Worm (Caenorhabditis elegans): ENCODE results near the gene F22F7.7.

The F22F7.7 gene

ce11 chrV:2122517-2122916 is 17.3 kb downstream of the F22F7.7 start, which contains the start of gene F22F7.2:
Gene F22F7.2 (plus strand): TSS chrV:2122782.
- TF ChIP-seq tab-1 (GFP tag; IDR thresholded peaks at IDR 0.05) (no peak), med-1 (GFP tag; optimal IDR thresholded peaks at IDR 0.05; ENCODE audit: insufficient read depth) (no peak), ref-1 (GFP tag; conservative IDR thresholded peaks at IDR 0.05) (no peak), ztf-23 (GFP tag; IDR thresholded peaks at IDR 0.05) (no peak), cog-1 (tag; optimal IDR thresholded peaks at IDR 0.05) (no peak), ztf-29 (GFP tag; IDR thresholded peaks at IDR 0.05) (no peak), flt-1 (GFP tag; IDR thresholded peaks at IDR 0.05) (no peak)

ce11 chrV:2121910-2122362 is 17.9 kb downstream of the F22F7.7 start, which contains the start of gene F22F7.8:
Gene F22F7.8 (minus strand): TSS chrV:2121960.
- TF ChIP-seq ref-1 (GFP tag; conservative IDR thresholded peaks at IDR 0.05) (no peak), ztf-23 (GFP tag; IDR thresholded peaks at IDR 0.05) (no peak), flt-1 (GFP tag; IDR thresholded peaks at IDR 0.05) (no peak), cog-1 (tag; optimal IDR thresholded peaks at IDR 0.05) (no peak), ztf-29 (GFP tag; IDR thresholded peaks at IDR 0.05) (no peak), med-1 (GFP tag; optimal IDR thresholded peaks at IDR 0.05; ENCODE audit: insufficient read depth) (no peak), klf-2 (GFP tag; conservative IDR thresholded peaks at IDR 0.05) (no peak), tab-1 (GFP tag; IDR thresholded peaks at IDR 0.05) (no peak), T22C8.4 (GFP tag; IDR thresholded peaks at IDR 0.05) (no peak)

- TF ChIP-seq tab-1 (GFP tag; IDR thresholded peaks at IDR 0.05): no peak
- TF ChIP-seq ztf-29 (GFP tag; IDR thresholded peaks at IDR 0.05): no peak
- no peak for TF ChIP-seq klf-2 (GFP tag; conservative IDR thresholded peaks at IDR 0.05)
- no peak for TF ChIP-seq med-1 (GFP tag; optimal IDR thresholded peaks at IDR 0.05; ENCODE audit: insufficient read depth)
Measured at ce11 chrV:2119529-2119928, 20.3 kb downstream of the F22F7.7 start, which contains the start of gene F22F7.11. Gene F22F7.11 (plus strand): TSS chrV:2119829.

- TF ChIP-seq cog-1 (tag; optimal IDR thresholded peaks at IDR 0.05): no peak
- TF ChIP-seq T22C8.4 (GFP tag; IDR thresholded peaks at IDR 0.05): no peak
- TF ChIP-seq flt-1 (GFP tag; IDR thresholded peaks at IDR 0.05): no peak
- TF ChIP-seq ref-1 (GFP tag; conservative IDR thresholded peaks at IDR 0.05): no peak
- TF ChIP-seq klf-2 (GFP tag; conservative IDR thresholded peaks at IDR 0.05): no peak
- TF ChIP-seq med-1 (GFP tag; optimal IDR thresholded peaks at IDR 0.05; ENCODE audit: insufficient read depth): no peak
- TF ChIP-seq ztf-29 (GFP tag; IDR thresholded peaks at IDR 0.05): no peak
- no peak for TF ChIP-seq ztf-23 (GFP tag; IDR thresholded peaks at IDR 0.05)
- no peak for TF ChIP-seq tab-1 (GFP tag; IDR thresholded peaks at IDR 0.05)
Measured at ce11 chrV:2118574-2118973, 21.3 kb downstream of the F22F7.7 start, which contains the start of gene bgnt-1.2. Gene bgnt-1.2 (minus strand): TSS chrV:2118674.

- no peak for TF ChIP-seq flt-1 (GFP tag; IDR thresholded peaks at IDR 0.05)
- no peak for TF ChIP-seq klf-2 (GFP tag; conservative IDR thresholded peaks at IDR 0.05)
- no peak for TF ChIP-seq T22C8.4 (GFP tag; IDR thresholded peaks at IDR 0.05)
- TF ChIP-seq ztf-29 (GFP tag; IDR thresholded peaks at IDR 0.05): no peak
- no peak for TF ChIP-seq ref-1 (GFP tag; conservative IDR thresholded peaks at IDR 0.05)
- TF ChIP-seq cog-1 (tag; optimal IDR thresholded peaks at IDR 0.05): no peak
- TF ChIP-seq ztf-23 (GFP tag; IDR thresholded peaks at IDR 0.05): no peak
- no peak for TF ChIP-seq med-1 (GFP tag; optimal IDR thresholded peaks at IDR 0.05; ENCODE audit: insufficient read depth)
- no peak for TF ChIP-seq tab-1 (GFP tag; IDR thresholded peaks at IDR 0.05)
Measured at ce11 chrV:2110368-2110767, 29.5 kb downstream of the F22F7.7 start, which contains the start of gene F22F7.3. Gene F22F7.3 (plus strand): TSS chrV:2110668.

- no peak for TF ChIP-seq ref-1 (GFP tag; conservative IDR thresholded peaks at IDR 0.05)
- no peak for TF ChIP-seq ztf-29 (GFP tag; IDR thresholded peaks at IDR 0.05)
- TF ChIP-seq tab-1 (GFP tag; IDR thresholded peaks at IDR 0.05): no peak
- no peak for TF ChIP-seq flt-1 (GFP tag; IDR thresholded peaks at IDR 0.05)
- no peak for TF ChIP-seq cog-1 (tag; optimal IDR thresholded peaks at IDR 0.05)
- no peak for TF ChIP-seq T22C8.4 (GFP tag; IDR thresholded peaks at IDR 0.05)
- TF ChIP-seq ztf-23 (GFP tag; IDR thresholded peaks at IDR 0.05): no peak
- TF ChIP-seq klf-2 (GFP tag; conservative IDR thresholded peaks at IDR 0.05): no peak
- no peak for TF ChIP-seq med-1 (GFP tag; optimal IDR thresholded peaks at IDR 0.05; ENCODE audit: insufficient read depth)
Measured at ce11 chrV:2109295-2109694, 30.5 kb downstream of the F22F7.7 start, which contains the start of gene ckb-4. Gene ckb-4 (minus strand): TSS chrV:2109434.

- TF ChIP-seq klf-2 (GFP tag; conservative IDR thresholded peaks at IDR 0.05) (no peak), med-1 (GFP tag; optimal IDR thresholded peaks at IDR 0.05; ENCODE audit: insufficient read depth) (no peak), ztf-29 (GFP tag; IDR thresholded peaks at IDR 0.05) (no peak), T22C8.4 (GFP tag; IDR thresholded peaks at IDR 0.05) (no peak), cog-1 (tag; optimal IDR thresholded peaks at IDR 0.05) (no peak), flt-1 (GFP tag; IDR thresholded peaks at IDR 0.05) (no peak), ztf-23 (GFP tag; IDR thresholded peaks at IDR 0.05) (no peak), ref-1 (GFP tag; conservative IDR thresholded peaks at IDR 0.05) (no peak), tab-1 (GFP tag; IDR thresholded peaks at IDR 0.05) (no peak)
Measured at ce11 chrV:2105976-2106375, 33.9 kb downstream of the F22F7.7 start, which contains the start of gene F22F7.4. Gene F22F7.4 (minus strand): TSS chrV:2106076.

- TF ChIP-seq ztf-23 (GFP tag; IDR thresholded peaks at IDR 0.05) (no peak), cog-1 (tag; optimal IDR thresholded peaks at IDR 0.05) (no peak), flt-1 (GFP tag; IDR thresholded peaks at IDR 0.05) (no peak), med-1 (GFP tag; optimal IDR thresholded peaks at IDR 0.05; ENCODE audit: insufficient read depth) (no peak)
Measured at ce11 chrV:2103118-2103517, 36.7 kb downstream of the F22F7.7 start, which contains the start of gene F36F12.1. Gene F36F12.1 (minus strand): TSS chrV:2103218.

- TF ChIP-seq tab-1 (GFP tag; IDR thresholded peaks at IDR 0.05) (no peak), med-1 (GFP tag; optimal IDR thresholded peaks at IDR 0.05; ENCODE audit: insufficient read depth) (no peak), ref-1 (GFP tag; conservative IDR thresholded peaks at IDR 0.05) (no peak), flt-1 (GFP tag; IDR thresholded peaks at IDR 0.05) (no peak), ztf-23 (GFP tag; IDR thresholded peaks at IDR 0.05) (no peak), ztf-29 (GFP tag; IDR thresholded peaks at IDR 0.05) (no peak), cog-1 (tag; optimal IDR thresholded peaks at IDR 0.05) (no peak), klf-2 (GFP tag; conservative IDR thresholded peaks at IDR 0.05) (no peak), T22C8.4 (GFP tag; IDR thresholded peaks at IDR 0.05) (no peak)
Measured at ce11 chrV:2099040-2099439, 40.8 kb downstream of the F22F7.7 start, which contains the start of gene F36F12.7. Gene F36F12.7 (plus strand): TSS chrV:2099340.

- TF ChIP-seq cog-1 (tag; optimal IDR thresholded peaks at IDR 0.05) (no peak), ref-1 (GFP tag; conservative IDR thresholded peaks at IDR 0.05) (no peak), med-1 (GFP tag; optimal IDR thresholded peaks at IDR 0.05; ENCODE audit: insufficient read depth) (no peak), ztf-29 (GFP tag; IDR thresholded peaks at IDR 0.05) (no peak), ztf-23 (GFP tag; IDR thresholded peaks at IDR 0.05) (no peak), klf-2 (GFP tag; conservative IDR thresholded peaks at IDR 0.05) (no peak), T22C8.4 (GFP tag; IDR thresholded peaks at IDR 0.05) (no peak)
Measured at ce11 chrV:2097653-2098052, 42.2 kb downstream of the F22F7.7 start, which contains the start of gene clec-208. Gene clec-208 (plus strand): TSS chrV:2097953.
